Worm (Caenorhabditis elegans) whole organism, L4/young adult: Measurements from ENCODE around the gene F28F8.9.
"Not testable (repeated sequence)": the region's sequence is repeated elsewhere in the genome, so short reads cannot be mapped to it uniquely, and the experiment has no call there.

Experiments used
- W03F9.2 ChIP-seq: fragments of 150-350 bp; optimal IDR thresholded peaks from 2 replicates; lab custom pipeline; 2014; ENCODE audit warnings: missing biosample characterization, missing genetic modification characterization
- dao-5 ChIP-seq: sonication (generic microtip); optimal IDR thresholded peaks from 2 replicates; lab custom pipeline; 2016; ENCODE audit warnings: missing genotype, missing genetic modification characterization, moderate library complexity, missing compliant biosample characterization
- him-1 ChIP-seq: sonication (generic microtip); optimal IDR thresholded peaks from 2 replicates; lab custom pipeline; 2016; ENCODE audit warnings: missing genotype, missing genetic modification reagents, missing genetic modification characterization, missing compliant biosample characterization

- not testable (repeated sequence) for TF ChIP-seq dao-5; W03F9.2 (tag; lab: Kevin White, UChicago)
- peak; percentile 92 for TF ChIP-seq him-1 (tag; lab: Kevin White, UChicago)
Observed at ce11 chrV:15590183-15590667, 11.8 kb upstream of the F28F8.9 start, which contains the start of gene F28F8.7.
